Fruit fly (Drosophila melanogaster): ENCODE results near the gene CG7691.
A peak's percentile ranks its signal among the peaks of the same experiment; 100 is the strongest.

dm6 chr3R:18577739-18578417 is 18.2 kb downstream of the CG7691 start:
- peak; percentile 2 for TF ChIP-seq CG15710 (tag; optimal IDR thresholded peaks at IDR 0.05)
- TF ChIP-seq CG14655 (GFP tag; optimal IDR thresholded peaks at IDR 0.05), result peak; percentile 45
- TF ChIP-seq rn (GFP tag; IDR thresholded peaks at IDR 0.05), result no peak
- peak; percentile 13 for TF ChIP-seq CG9948 (tag; optimal IDR thresholded peaks at IDR 0.05)

Data from whole organism, pupa.